Fruit fly (Drosophila melanogaster) whole organism, embryonic: Measurements from ENCODE around the gene CG31792.

ENCODE experiments used
- C15 ChIP-seq: fragments of 200-800 bp; sonication (Bioruptor generic); IDR thresholded peaks from 3 replicates; pipeline ENCODE4 v1.3.6; 2022; ENCODE audit warnings: missing biosample characterization, missing genetic modification characterization
- CG1024 ChIP-seq: fragments of 200-800 bp; sonication (Bioruptor generic); IDR thresholded peaks from 2 replicates; pipeline ENCODE4 v1.3.6; 2022; ENCODE audit warnings: missing biosample characterization, missing genetic modification characterization
- CG11085 ChIP-seq: fragments of 200-800 bp; sonication (Bioruptor generic); IDR thresholded peaks from 2 replicates; pipeline ENCODE4 v1.3.6; 2022; ENCODE audit warnings: missing biosample characterization, missing genetic modification characterization
- CG12104 ChIP-seq: fragments of 200-800 bp; sonication (Bioruptor generic); optimal IDR thresholded peaks from 3 replicates; lab custom pipeline; 2016; ENCODE audit warnings: missing biosample characterization, missing genetic modification characterization
- CG12155 ChIP-seq: fragments of 200-800 bp; sonication (Bioruptor generic); optimal IDR thresholded peaks from 3 replicates; lab custom pipeline; 2016; ENCODE audit warnings: missing biosample characterization, missing genetic modification characterization
- CG12299 ChIP-seq: fragments of 200-800 bp; sonication (Bioruptor generic); optimal IDR thresholded peaks from 2 replicates; lab custom pipeline; 2018; ENCODE audit warnings: missing biosample characterization, mild to moderate bottlenecking, missing genetic modification characterization
- CG12769 ChIP-seq: fragments of 200-800 bp; sonication (Bioruptor generic); optimal IDR thresholded peaks from 2 replicates; lab custom pipeline; 2019; ENCODE audit warnings: missing biosample characterization, mild to moderate bottlenecking, missing genetic modification characterization, moderate library complexity
- CG12942 ChIP-seq: fragments of 200-800 bp; sonication (Bioruptor generic); optimal IDR thresholded peaks from 3 replicates; lab custom pipeline; 2016; ENCODE audit warnings: missing biosample characterization, missing genetic modification characterization
- CG13296 ChIP-seq: fragments of 200-800 bp; sonication (Bioruptor generic); optimal IDR thresholded peaks from 3 replicates; lab custom pipeline; 2018; ENCODE audit warnings: missing biosample characterization, mild to moderate bottlenecking, missing genetic modification characterization
- CG13424 ChIP-seq: fragments of 200-800 bp; sonication (Bioruptor generic); optimal IDR thresholded peaks from 2 replicates; lab custom pipeline; 2019; ENCODE audit warnings: missing biosample characterization, mild to moderate bottlenecking, missing genetic modification characterization, moderate library complexity
- CG13624 ChIP-seq: fragments of 200-800 bp; sonication (Bioruptor generic); optimal IDR thresholded peaks from 2 replicates; lab custom pipeline; 2016; ENCODE audit warnings: missing biosample characterization, missing genetic modification characterization
- CG1602 ChIP-seq: fragments of 200-800 bp; sonication (Bioruptor generic); optimal IDR thresholded peaks from 3 replicates; lab custom pipeline; 2016; ENCODE audit warnings: missing biosample characterization, missing genetic modification characterization
- CG2199 ChIP-seq: fragments of 200-800 bp; sonication (Bioruptor generic); IDR thresholded peaks from 3 replicates; pipeline ENCODE4 v1.3.6; 2022; ENCODE audit warnings: missing biosample characterization, missing genetic modification characterization
- CG31441 ChIP-seq: fragments of 200-800 bp; sonication (Bioruptor generic); IDR thresholded peaks from 2 replicates; pipeline ENCODE4 v1.3.6; 2022; ENCODE audit warnings: missing biosample characterization, missing genetic modification characterization
- CG4360 ChIP-seq: fragments of 200-800 bp; sonication (Bioruptor generic); IDR thresholded peaks from 2 replicates; pipeline ENCODE4 v1.3.6; 2022; ENCODE audit warnings: missing biosample characterization, missing genetic modification characterization
- CG6175 ChIP-seq: fragments of 200-800 bp; sonication (Bioruptor generic); IDR thresholded peaks from 3 replicates; pipeline ENCODE4 v1.3.6; 2022; ENCODE audit warnings: missing biosample characterization, missing genetic modification characterization
- CG6791 ChIP-seq: fragments of 200-800 bp; sonication (Bioruptor generic); IDR thresholded peaks from 3 replicates; pipeline ENCODE4 v1.3.6; 2022; ENCODE audit warnings: missing biosample characterization, missing genetic modification characterization; ENCODE audit not compliant: partially characterized antibody
- CG7556 ChIP-seq: fragments of 200-800 bp; sonication (Bioruptor generic); optimal IDR thresholded peaks from 2 replicates; lab custom pipeline; 2017; ENCODE audit warnings: missing biosample characterization, mild to moderate bottlenecking, missing genetic modification characterization
- CG7839 ChIP-seq: fragments of 200-800 bp; sonication (Bioruptor generic); optimal IDR thresholded peaks from 3 replicates; lab custom pipeline; 2018; ENCODE audit warnings: missing biosample characterization, mild to moderate bottlenecking, missing genetic modification characterization, moderate library complexity
- CG9876 ChIP-seq: fragments of 200-800 bp; sonication (Bioruptor generic); optimal IDR thresholded peaks from 2 replicates; lab custom pipeline; 2016; ENCODE audit warnings: missing biosample characterization, missing genetic modification characterization
- Chrac-16 ChIP-seq: fragments of 200-800 bp; sonication (Bioruptor generic); optimal IDR thresholded peaks from 3 replicates; lab custom pipeline; 2016; ENCODE audit warnings: missing biosample characterization, missing genetic modification characterization
- Deaf1 ChIP-seq: fragments of 200-800 bp; optimal IDR thresholded peaks from 3 replicates; lab custom pipeline; 2019; ENCODE audit warnings: missing biosample characterization, mild to moderate bottlenecking, missing genetic modification characterization, moderate library complexity
- Dll ChIP-seq: fragments of 200-800 bp; sonication (Bioruptor generic); IDR thresholded peaks from 4 replicates; pipeline ENCODE4 v1.3.6; 2022; ENCODE audit warnings: missing biosample characterization, missing genetic modification characterization; ENCODE audit not compliant: partially characterized antibody
- H2.0 ChIP-seq: fragments of 200-800 bp; sonication (Bioruptor generic); IDR thresholded peaks from 2 replicates; pipeline ENCODE4 v1.3.6; 2022; ENCODE audit warnings: missing biosample characterization, missing genetic modification characterization
- HmgZ ChIP-seq: fragments of 200-800 bp; sonication (Bioruptor generic); optimal IDR thresholded peaks from 2 replicates; lab custom pipeline; 2018; ENCODE audit warnings: missing biosample characterization, mild to moderate bottlenecking, missing genetic modification characterization
- Mes4 ChIP-seq: fragments of 200-800 bp; sonication (Bioruptor generic); optimal IDR thresholded peaks from 2 replicates; lab custom pipeline; 2016; ENCODE audit warnings: missing biosample characterization, missing genetic modification characterization
- Vsx1 ChIP-seq: fragments of 200-800 bp; sonication (Bioruptor generic); optimal IDR thresholded peaks from 2 replicates; lab custom pipeline; 2017; ENCODE audit warnings: missing biosample characterization, mild to moderate bottlenecking, missing genetic modification characterization, missing genetic modification reagents
- Xrp1 ChIP-seq: fragments of 200-800 bp; sonication (Bioruptor generic); IDR thresholded peaks from 2 replicates; pipeline ENCODE4 v1.3.6; 2022; ENCODE audit warnings: missing biosample characterization, missing genetic modification characterization
- al ChIP-seq: fragments of 200-800 bp; sonication (Bioruptor generic); IDR thresholded peaks from 2 replicates; pipeline ENCODE4 v1.3.6; 2022; ENCODE audit warnings: missing biosample characterization, missing genetic modification characterization
- br ChIP-seq: fragments of >200 bp; optimal IDR thresholded peaks from 2 replicates; lab custom pipeline; 2017
- bsh ChIP-seq, 2 experiments: fragments of 200-800 bp; sonication (Bioruptor generic); optimal IDR thresholded peaks; 2 replicates each; lab custom pipeline; 2017 to 2018; ENCODE audit warnings: mild to moderate bottlenecking in 2 of 2, missing biosample characterization in 2 of 2, missing genetic modification characterization in 2 of 2, moderate library complexity in 1 of 2
- caup ChIP-seq: fragments of 200-800 bp; sonication (Bioruptor generic); optimal IDR thresholded peaks from 3 replicates; lab custom pipeline; 2017; ENCODE audit warnings: missing biosample characterization, mild to moderate bottlenecking, missing genetic modification characterization, moderate library complexity; ENCODE audit not compliant: severe bottlenecking
- chn ChIP-seq: fragments of 200-800 bp; sonication (Bioruptor generic); optimal IDR thresholded peaks from 2 replicates; lab custom pipeline; 2016; ENCODE audit warnings: missing biosample characterization, missing genetic modification characterization
- disco-r ChIP-seq: fragments of 200-800 bp; sonication (Bioruptor generic); optimal IDR thresholded peaks from 2 replicates; lab custom pipeline; 2016; ENCODE audit warnings: missing biosample characterization, missing genetic modification characterization
- ewg ChIP-seq: fragments of 200-800 bp; sonication (Bioruptor generic); optimal IDR thresholded peaks from 3 replicates; lab custom pipeline; 2017; ENCODE audit warnings: mild to moderate bottlenecking, missing biosample characterization, missing genetic modification reagents, missing genetic modification characterization
- fd102C ChIP-seq: fragments of 200-800 bp; sonication (Bioruptor generic); optimal IDR thresholded peaks from 2 replicates; lab custom pipeline; 2018; ENCODE audit warnings: missing biosample characterization, mild to moderate bottlenecking, missing genetic modification characterization, moderate library complexity
- ftz-f1 ChIP-seq: fragments of 200-800 bp; sonication (Bioruptor generic); optimal IDR thresholded peaks from 2 replicates; lab custom pipeline; 2016; ENCODE audit warnings: missing biosample characterization, missing genetic modification characterization
- fu2 ChIP-seq: fragments of 200-800 bp; sonication (Bioruptor generic); optimal IDR thresholded peaks from 2 replicates; lab custom pipeline; 2016; ENCODE audit warnings: missing biosample characterization, missing genetic modification characterization
- grau ChIP-seq: fragments of 200-800 bp; optimal IDR thresholded peaks from 3 replicates; lab custom pipeline; 2019; ENCODE audit warnings: missing biosample characterization, mild to moderate bottlenecking, missing genetic modification characterization, moderate library complexity
- hb ChIP-seq: fragments of 200-800 bp; sonication (Bioruptor generic); IDR thresholded peaks from 3 replicates; pipeline ENCODE4 v1.3.6; 2022; ENCODE audit warnings: missing biosample characterization, missing genetic modification characterization; ENCODE audit not compliant: partially characterized antibody
- inv ChIP-seq: fragments of 200-800 bp; sonication (Bioruptor generic); IDR thresholded peaks from 2 replicates; pipeline ENCODE4 v1.3.6; 2022; ENCODE audit warnings: missing biosample characterization, missing genetic modification characterization; ENCODE audit not compliant: partially characterized antibody
- klu ChIP-seq: fragments of 200-800 bp; sonication (Bioruptor generic); IDR thresholded peaks from 2 replicates; pipeline ENCODE4 v1.3.6; 2022; ENCODE audit warnings: missing biosample characterization, missing genetic modification characterization
- psq ChIP-seq: fragments of 200-800 bp; sonication (Bioruptor generic); optimal IDR thresholded peaks from 2 replicates; lab custom pipeline; 2017; ENCODE audit warnings: missing biosample characterization, missing genetic modification characterization
- schlank ChIP-seq: fragments of 200-800 bp; sonication (Bioruptor generic); optimal IDR thresholded peaks from 2 replicates; lab custom pipeline; 2018; ENCODE audit warnings: missing biosample characterization, mild to moderate bottlenecking, missing genetic modification characterization
- sd ChIP-seq: fragments of 200-800 bp; sonication (Bioruptor generic); optimal IDR thresholded peaks from 3 replicates; lab custom pipeline; 2018; ENCODE audit warnings: missing biosample characterization, mild to moderate bottlenecking, missing genetic modification characterization, moderate library complexity
- seq ChIP-seq: fragments of 200-800 bp; sonication (Bioruptor generic); IDR thresholded peaks from 2 replicates; pipeline ENCODE4 v1.3.6; 2022; ENCODE audit warnings: missing biosample characterization, missing genetic modification characterization
- tgo ChIP-seq: fragments of 200-800 bp; sonication (Bioruptor generic); IDR thresholded peaks from 3 replicates; pipeline ENCODE4 v1.3.6; 2022; ENCODE audit warnings: missing biosample characterization, missing genetic modification characterization
- toy ChIP-seq: fragments of 200-800 bp; sonication (Bioruptor generic); IDR thresholded peaks from 2 replicates; pipeline ENCODE4 v1.3.6; 2022; ENCODE audit warnings: missing biosample characterization, missing genetic modification characterization
- tx ChIP-seq: fragments of 200-800 bp; sonication (Bioruptor generic); optimal IDR thresholded peaks from 2 replicates; lab custom pipeline; 2016; ENCODE audit warnings: missing biosample characterization, missing genetic modification characterization
- unpg ChIP-seq: fragments of 200-800 bp; sonication (Bioruptor generic); optimal IDR thresholded peaks from 3 replicates; lab custom pipeline; 2018; ENCODE audit warnings: missing biosample characterization, mild to moderate bottlenecking, missing genetic modification characterization, moderate library complexity
- zfh2 ChIP-seq: fragments of 200-800 bp; sonication (Bioruptor generic); optimal IDR thresholded peaks from 2 replicates; lab custom pipeline; 2016; ENCODE audit warnings: missing biosample characterization, missing genetic modification characterization

Gene CG31792

dm6 chr2L:19045111-19045560 lies 47.9 kb downstream of the CG31792 start, which contains the start of the genes Ttc19 and Acn (continued):
- TF ChIP-seq unpg, result peak; percentile 81
- no peak for TF ChIP-seq toy (GFP tag; lab: Robert Waterston, UW)
- TF ChIP-seq zfh2, result peak; percentile 93
- peak; percentile 84 for TF ChIP-seq H2.0 (GFP tag; lab: Robert Waterston, UW)
- TF ChIP-seq hb (GFP tag; lab: Robert Waterston, UW), result peak; percentile 95
- peak; percentile 83 for TF ChIP-seq CG1602
- TF ChIP-seq CG12769 (tag; lab: Kevin White, UChicago), result no peak
- peak; percentile 61; the same call in 1 of the 3 replicates for TF ChIP-seq CG6175 (GFP tag; lab: Robert Waterston, UW)
- TF ChIP-seq CG13624, result peak; percentile 92
- no peak for TF ChIP-seq CG4360 (GFP tag; lab: Robert Waterston, UW)
- TF ChIP-seq C15 (GFP tag; lab: Robert Waterston, UW), result no peak
- TF ChIP-seq CG9876, result peak; percentile 83
- TF ChIP-seq Xrp1 (GFP tag; lab: Robert Waterston, UW), result peak; percentile 89
- peak; percentile 76 for TF ChIP-seq Mes4
- TF ChIP-seq CG7839 (tag; lab: Kevin White, UChicago), result peak; percentile 78
- TF ChIP-seq schlank, result peak; percentile 62
- TF ChIP-seq Chrac-16, result peak; percentile 82
- TF ChIP-seq CG11085 (GFP tag; lab: Robert Waterston, UW), result peak; percentile 65
- TF ChIP-seq chn (GFP tag; lab: Kevin White, UChicago), result peak; percentile 91
- peak; percentile 86 for TF ChIP-seq tx
- TF ChIP-seq CG6791, result peak; percentile 96
- TF ChIP-seq inv (GFP tag; lab: Robert Waterston, UW), result peak; percentile 93
- peak; percentile 56 for TF ChIP-seq CG1024 (GFP tag; lab: Robert Waterston, UW)
- no peak for TF ChIP-seq Vsx1
- no peak for TF ChIP-seq CG2199 (GFP tag; lab: Robert Waterston, UW)
- no peak; the same call in 1 of the 2 replicates for TF ChIP-seq CG31441
- peak; percentile 86 for TF ChIP-seq tgo (GFP tag; lab: Robert Waterston, UW)
- TF ChIP-seq ewg, result peak; percentile 66
- no peak for TF ChIP-seq sd (tag; lab: Kevin White, UChicago)
- peak; percentile 82 for TF ChIP-seq HmgZ
- peak; percentile 40 for TF ChIP-seq ftz-f1 (GFP tag; lab: Kevin White, UChicago)
- peak; percentile 7 to 80 for TF ChIP-seq bsh (GFP tag; optimal IDR thresholded peaks at IDR 0.05; lab: Kevin White, UChicago)
- TF ChIP-seq caup (GFP tag; lab: Kevin White, UChicago), result peak; percentile 71
- TF ChIP-seq CG7556 (GFP tag; lab: Kevin White, UChicago), result peak; percentile 82
- peak; percentile 79 for TF ChIP-seq CG12942
- TF ChIP-seq seq (GFP tag; lab: Robert Waterston, UW), result peak; percentile 73
- peak; percentile 87 for TF ChIP-seq CG13424 (tag; lab: Kevin White, UChicago)
- TF ChIP-seq br, result no peak
- TF ChIP-seq CG12104 (GFP tag; lab: Kevin White, UChicago), result peak; percentile 71
- peak; percentile 75 for TF ChIP-seq CG13296 (GFP tag; lab: Kevin White, UChicago)
- peak; percentile 78 for TF ChIP-seq grau (tag; lab: Kevin White, UChicago)
- TF ChIP-seq fd102C (GFP tag; lab: Kevin White, UChicago), result no peak
- peak; percentile 75 for TF ChIP-seq al (GFP tag; lab: Robert Waterston, UW)
- TF ChIP-seq CG12155 (GFP tag; lab: Kevin White, UChicago), result peak; percentile 77
- no peak for TF ChIP-seq Deaf1 (tag; lab: Kevin White, UChicago)
- TF ChIP-seq klu (GFP tag; lab: Robert Waterston, UW), result peak; percentile 72
- TF ChIP-seq Dll (GFP tag; lab: Robert Waterston, UW), result peak; percentile 98
- peak; percentile 90 for TF ChIP-seq fu2 (GFP tag; lab: Kevin White, UChicago)
- peak; percentile 68 for TF ChIP-seq psq
- peak; percentile 51 for TF ChIP-seq CG12299 (tag; lab: Kevin White, UChicago)
- TF ChIP-seq disco-r, result peak; percentile 77
